Worm (Caenorhabditis elegans) whole organism, L4 larva: Measurements from ENCODE around the gene R13H4.7.

Experiments
- ama-1 ChIP-seq: fragments of 150-350 bp; optimal IDR thresholded peaks from 2 replicates; lab custom pipeline; 2014; ENCODE audit warnings: inconsistent platforms, mixed read lengths
- ceh-28 ChIP-seq: fragments of 150-350 bp; optimal IDR thresholded peaks from 2 replicates; lab custom pipeline; 2014; ENCODE audit warnings: missing biosample characterization, missing genetic modification reagents, missing genetic modification characterization
- ceh-82 ChIP-seq: sonication (generic microtip); optimal IDR thresholded peaks from 2 replicates; lab custom pipeline; 2017; ENCODE audit warnings: missing biosample characterization, missing genetic modification characterization
- ces-1 ChIP-seq: fragments of 150-350 bp; sonication (generic microtip); optimal IDR thresholded peaks from 4 replicates; lab custom pipeline; 2014; ENCODE audit warnings: missing biosample characterization, missing genetic modification reagents, missing genetic modification characterization
- fkh-10 ChIP-seq: fragments of 150-350 bp; optimal IDR thresholded peaks from 2 replicates; lab custom pipeline; 2014; ENCODE audit warnings: missing biosample characterization, missing genetic modification reagents, missing genetic modification characterization
- hmg-1.1 ChIP-seq: fragments of 200-800 bp; sonication (Bioruptor generic); IDR thresholded peaks from 2 replicates; pipeline ENCODE4 v1.3.6; 2022; ENCODE audit warnings: missing genetic modification reagents, missing genetic modification characterization, missing compliant biosample characterization
- mep-1 ChIP-seq: fragments of 150-350 bp; sonication (generic microtip); optimal IDR thresholded peaks from 3 replicates; lab custom pipeline; 2014; ENCODE audit warnings: missing biosample characterization, missing genetic modification characterization
- nhr-11 ChIP-seq: fragments of 150-350 bp; optimal IDR thresholded peaks from 2 replicates; lab custom pipeline; 2014; ENCODE audit warnings: missing biosample characterization, missing genetic modification characterization
- nhr-25 ChIP-seq: sonication (generic microtip); optimal IDR thresholded peaks from 2 replicates; lab custom pipeline; 2017; ENCODE audit warnings: missing genetic modification characterization, mild to moderate bottlenecking, missing compliant biosample characterization, antibody characterized with exemption, moderate library complexity, borderline replicate concordance; ENCODE audit not compliant: insufficient read depth
- nhr-28 ChIP-seq: fragments of 150-350 bp; optimal IDR thresholded peaks from 2 replicates; lab custom pipeline; 2014; ENCODE audit warnings: missing biosample characterization, missing genetic modification characterization
- pha-4 ChIP-seq, 2 experiments: fragments of 150-350 bp in 1 of 2; fragments of 200-800 bp in 1 of 2; sonication (Bioruptor generic) in 1 of 2; IDR thresholded peaks in 1 of 2; optimal IDR thresholded peaks in 1 of 2; 2 replicates each; pipeline versions ENCODE4 v1.3.6 to Lab custom; 2014 to 2022; ENCODE audit warnings: missing genetic modification characterization in 2 of 2, missing genetic modification reagents in 2 of 2, missing biosample characterization in 1 of 2, missing compliant biosample characterization in 1 of 2
- zag-1 ChIP-seq: fragments of 150-350 bp; optimal IDR thresholded peaks from 2 replicates; lab custom pipeline; 2014; ENCODE audit warnings: missing biosample characterization, missing genetic modification characterization
- zfp-2 ChIP-seq: sonication (generic microtip); optimal IDR thresholded peaks from 2 replicates; lab custom pipeline; 2016; ENCODE audit warnings: mild to moderate bottlenecking, missing genetic modification characterization, missing compliant biosample characterization

DNA sequence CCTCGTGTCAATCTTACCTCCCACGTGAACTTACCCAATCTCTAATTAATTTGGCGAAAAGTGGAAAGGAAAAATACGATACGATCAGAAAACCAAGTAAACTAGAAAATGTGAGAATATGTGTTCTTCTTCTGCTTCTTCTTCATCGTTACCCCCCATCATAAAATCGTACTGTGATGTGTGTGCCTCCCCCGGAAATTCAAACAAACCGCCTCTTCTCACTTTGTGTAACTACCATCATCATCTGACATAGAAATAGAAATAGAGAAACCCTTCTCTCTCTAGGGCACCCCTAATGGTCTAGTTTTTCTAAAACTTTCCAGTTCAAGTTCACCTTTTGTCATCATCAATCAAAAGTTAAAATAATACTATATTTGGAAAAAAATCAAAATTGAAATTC, 10.3 kb downstream of the R13H4.7 start:
- TF ChIP-seq nhr-25 (tag; lab: Kevin White, UChicago) (no peak), ama-1 (no peak), pha-4 (GFP tag; IDR thresholded peaks at IDR 0.05; lab: Robert Waterston, UW) (no peak), pha-4 (tag; optimal IDR thresholded peaks at IDR 0.05; lab: Kevin White, UChicago) (no peak), mep-1 (peak; percentile 4), zfp-2 (tag; lab: Kevin White, UChicago) (no peak), ceh-28 (tag; lab: Kevin White, UChicago) (no peak), fkh-10 (GFP tag; lab: Kevin White, UChicago) (no peak), zag-1 (tag; lab: Kevin White, UChicago) (no peak), nhr-28 (peak; percentile 25), ces-1 (GFP tag; lab: Kevin White, UChicago) (no peak), hmg-1.1 (GFP tag; lab: Robert Waterston, UW) (no peak), ceh-82 (no peak), nhr-11 (tag; lab: Kevin White, UChicago) (no peak)
